Worm (Caenorhabditis elegans) whole organism, L2 larva: ENCODE data around the gene fbxb-72.

ENCODE experiments used
- C34F6.9 ChIP-seq: fragments of 150-350 bp; optimal IDR thresholded peaks from 2 replicates; lab custom pipeline; 2014; ENCODE audit warnings: missing biosample characterization, missing genetic modification characterization
- F13H6.1 ChIP-seq: sonication (generic microtip); optimal IDR thresholded peaks from 2 replicates; lab custom pipeline; 2016; ENCODE audit warnings: missing genetic modification characterization, missing compliant biosample characterization
- R02D3.7 ChIP-seq: fragments of 150-350 bp; optimal IDR thresholded peaks from 2 replicates; lab custom pipeline; 2014; ENCODE audit warnings: missing biosample characterization, missing genetic modification characterization
- Y55F3AM.14 ChIP-seq: fragments of 200-800 bp; sonication (Bioruptor generic); optimal IDR thresholded peaks from 2 replicates; lab custom pipeline; 2018; ENCODE audit warnings: mild to moderate bottlenecking, missing genetic modification characterization, missing compliant biosample characterization
- alr-1 ChIP-seq: fragments of 150-350 bp; optimal IDR thresholded peaks from 2 replicates; lab custom pipeline; 2014; ENCODE audit warnings: missing biosample characterization, missing genetic modification characterization
- aly-2 ChIP-seq: fragments of 150-350 bp; optimal IDR thresholded peaks from 2 replicates; lab custom pipeline; 2014; ENCODE audit warnings: missing biosample characterization, missing genetic modification characterization
- ama-1 ChIP-seq: fragments of 150-350 bp; optimal IDR thresholded peaks from 2 replicates; lab custom pipeline; 2018; ENCODE audit warnings: inconsistent platforms
- blmp-1 ChIP-seq: sonication (generic microtip); optimal IDR thresholded peaks from 2 replicates; lab custom pipeline; 2017; ENCODE audit warnings: missing genetic modification characterization, mild to moderate bottlenecking, missing compliant biosample characterization, antibody characterized with exemption, moderate library complexity; ENCODE audit not compliant: insufficient read depth
- ceh-16 ChIP-seq: fragments of 150-350 bp; optimal IDR thresholded peaks from 2 replicates; lab custom pipeline; 2014; ENCODE audit warnings: missing biosample characterization, missing genetic modification characterization
- crh-2 ChIP-seq: sonication (generic microtip); optimal IDR thresholded peaks from 2 replicates; lab custom pipeline; 2017; ENCODE audit warnings: missing biosample characterization, missing genetic modification characterization
- dmd-4 ChIP-seq: sonication (generic microtip); optimal IDR thresholded peaks from 2 replicates; lab custom pipeline; 2017; ENCODE audit warnings: missing biosample characterization, missing genetic modification characterization
- elt-1 ChIP-seq: fragments of 150-350 bp; optimal IDR thresholded peaks from 2 replicates; lab custom pipeline; 2014; ENCODE audit warnings: missing biosample characterization, missing genetic modification characterization
- fos-1 ChIP-seq: fragments of 150-350 bp; optimal IDR thresholded peaks from 2 replicates; lab custom pipeline; 2014; ENCODE audit warnings: missing biosample characterization, missing genetic modification characterization
- gmeb-1 ChIP-seq: fragments of 150-350 bp; optimal IDR thresholded peaks from 2 replicates; lab custom pipeline; 2014; ENCODE audit warnings: missing biosample characterization, missing genetic modification characterization
- lin-11 ChIP-seq: fragments of 150-350 bp; sonication (generic microtip); optimal IDR thresholded peaks from 2 replicates; lab custom pipeline; 2014; ENCODE audit warnings: missing biosample characterization, missing genetic modification characterization, inconsistent platforms, mixed read lengths
- lin-13 ChIP-seq: fragments of 150-350 bp; optimal IDR thresholded peaks from 2 replicates; lab custom pipeline; 2014; ENCODE audit warnings: missing biosample characterization, missing genetic modification reagents, missing genetic modification characterization
- lin-39 ChIP-seq: fragments of 150-350 bp; optimal IDR thresholded peaks from 2 replicates; lab custom pipeline; 2014; ENCODE audit warnings: missing biosample characterization, missing genetic modification reagents, missing genetic modification characterization
- lsy-2 ChIP-seq, 2 experiments: fragments of 150-350 bp in 1 of 2; sonication (generic microtip) in 1 of 2; optimal IDR thresholded peaks; 2 replicates each; lab custom pipeline; 2014 to 2017; ENCODE audit warnings: missing biosample characterization in 2 of 2, missing genetic modification characterization in 2 of 2
- mab-5 ChIP-seq: fragments of 150-350 bp; optimal IDR thresholded peaks from 2 replicates; lab custom pipeline; 2014; ENCODE audit warnings: missing biosample characterization, missing genetic modification characterization
- mbf-1 ChIP-seq: sonication (generic microtip); optimal IDR thresholded peaks from 2 replicates; lab custom pipeline; 2017; ENCODE audit warnings: missing biosample characterization, missing genetic modification characterization
- mdl-1 ChIP-seq, 2 experiments: fragments of 150-350 bp in 1 of 2; sonication (generic microtip) in 1 of 2; optimal IDR thresholded peaks; 2 replicates each; lab custom pipeline; 2017; ENCODE audit warnings: missing biosample characterization in 2 of 2, missing genetic modification characterization in 2 of 2
- nhr-11 ChIP-seq: fragments of 150-350 bp; optimal IDR thresholded peaks from 2 replicates; lab custom pipeline; 2014; ENCODE audit warnings: missing biosample characterization, missing genetic modification characterization
- nhr-129 ChIP-seq: fragments of 150-350 bp; optimal IDR thresholded peaks from 2 replicates; lab custom pipeline; 2014; ENCODE audit warnings: missing biosample characterization, missing genetic modification characterization
- nhr-21 ChIP-seq: fragments of 150-350 bp; optimal IDR thresholded peaks from 2 replicates; lab custom pipeline; 2014; ENCODE audit warnings: missing biosample characterization, missing genetic modification characterization
- nhr-23 ChIP-seq: fragments of 150-350 bp; optimal IDR thresholded peaks from 2 replicates; lab custom pipeline; 2014; ENCODE audit warnings: missing biosample characterization, missing genetic modification reagents, missing genetic modification characterization
- nhr-25 ChIP-seq: fragments of 150-350 bp; sonication (generic microtip); optimal IDR thresholded peaks from 3 replicates; lab custom pipeline; 2014; ENCODE audit warnings: missing biosample characterization, missing genetic modification characterization
- nhr-6 ChIP-seq: fragments of 150-350 bp; optimal IDR thresholded peaks from 2 replicates; lab custom pipeline; 2014; ENCODE audit warnings: missing biosample characterization, missing genetic modification characterization
- skn-1 ChIP-seq: sonication (generic microtip); optimal IDR thresholded peaks from 2 replicates; lab custom pipeline; 2017; ENCODE audit warnings: missing biosample characterization, missing genetic modification characterization
- sma-3 ChIP-seq: sonication (generic microtip); optimal IDR thresholded peaks from 2 replicates; lab custom pipeline; 2016; ENCODE audit warnings: missing genetic modification reagents, missing genetic modification characterization, missing compliant biosample characterization
- sma-9 ChIP-seq, 2 experiments: fragments of 150-350 bp in 1 of 2; sonication (generic microtip) in 1 of 2; optimal IDR thresholded peaks; 2 replicates each; lab custom pipeline; 2014 to 2016; ENCODE audit warnings: missing genetic modification characterization in 2 of 2, mild to moderate bottlenecking in 1 of 2, missing biosample characterization in 1 of 2, missing compliant biosample characterization in 1 of 2, missing genetic modification reagents in 1 of 2, moderate library complexity in 1 of 2
- snpc-4 ChIP-seq: fragments of 150-350 bp; optimal IDR thresholded peaks from 2 replicates; lab custom pipeline; 2014; ENCODE audit warnings: missing biosample characterization, missing genetic modification characterization
- unc-55 ChIP-seq: fragments of 150-350 bp; sonication (generic microtip); optimal IDR thresholded peaks from 3 replicates; lab custom pipeline; 2014; ENCODE audit warnings: missing biosample characterization, missing genetic modification reagents, missing genetic modification characterization
- unc-62 ChIP-seq: fragments of 150-350 bp; optimal IDR thresholded peaks from 2 replicates; lab custom pipeline; 2014; ENCODE audit warnings: missing biosample characterization, missing genetic modification reagents, missing genetic modification characterization
- ztf-1 ChIP-seq: fragments of 200-800 bp; sonication (Bioruptor generic); conservative IDR thresholded peaks from 2 replicates; pipeline ENCODE4 v1.3.6; 2022; ENCODE audit warnings: missing genetic modification characterization, missing compliant biosample characterization
- ztf-4 ChIP-seq: fragments of 150-350 bp; optimal IDR thresholded peaks from 2 replicates; lab custom pipeline; 2014; ENCODE audit warnings: missing biosample characterization, missing genetic modification characterization

fbxb-72 gene

ce11 chrV:692720-693422 is 30.9 kb downstream of the fbxb-72 start, which contains the start of gene srx-4:
Gene srx-4 (minus strand): TSS chrV:692770.
- no peak for TF ChIP-seq skn-1 (tag; lab: Kevin White, UChicago)
- TF ChIP-seq ztf-1: no peak

ce11 chrV:689538-689937 is 34.2 kb downstream of the fbxb-72 start:
- no peak for TF ChIP-seq aly-2 (tag; lab: Kevin White, UChicago)
- TF ChIP-seq unc-62: no peak
- TF ChIP-seq nhr-129: no peak
- no peak for TF ChIP-seq nhr-6 (tag; lab: Kevin White, UChicago)
- TF ChIP-seq ceh-16 (tag; lab: Kevin White, UChicago): no peak
- no peak for TF ChIP-seq crh-2 (tag; lab: Kevin White, UChicago)
- no peak for TF ChIP-seq blmp-1 (tag; lab: Kevin White, UChicago)
- TF ChIP-seq skn-1 (tag; lab: Kevin White, UChicago): no peak
- TF ChIP-seq lin-11 (tag; lab: Kevin White, UChicago): no peak
- TF ChIP-seq Y55F3AM.14 (GFP tag; lab: Kevin White, UChicago): no peak
- no peak for TF ChIP-seq F13H6.1 (tag; lab: Kevin White, UChicago)
- no peak for TF ChIP-seq C34F6.9
- no peak for TF ChIP-seq lin-13
- no peak for TF ChIP-seq elt-1 (tag; lab: Kevin White, UChicago)
- no peak for TF ChIP-seq mdl-1 (tag; optimal IDR thresholded peaks at IDR 0.05; lab: Kevin White, UChicago)
- TF ChIP-seq nhr-11: no peak
- TF ChIP-seq, all 48 proteins: peak for 0

- TF ChIP-seq alr-1 (tag; lab: Kevin White, UChicago) (no peak), F13H6.1 (tag; lab: Kevin White, UChicago) (no peak), lin-13 (no peak), mdl-1 (tag; optimal IDR thresholded peaks at IDR 0.05; lab: Kevin White, UChicago) (no peak), lin-39 (no peak), blmp-1 (tag; lab: Kevin White, UChicago) (no peak), ztf-4 (no peak), sma-9 (GFP tag; optimal IDR thresholded peaks at IDR 0.05; lab: Kevin White, UChicago) (no peak), sma-9 (tag; optimal IDR thresholded peaks at IDR 0.05; lab: Kevin White, UChicago) (no peak), ama-1 (lab: Kevin White, UChicago) (no peak), unc-55 (GFP tag; lab: Kevin White, UChicago) (no peak), sma-3 (GFP tag; lab: Kevin White, UChicago) (no peak), nhr-23 (tag; lab: Kevin White, UChicago) (no peak), snpc-4 (tag; lab: Kevin White, UChicago) (no peak), skn-1 (tag; lab: Kevin White, UChicago) (no peak), unc-62 (no peak), gmeb-1 (tag; lab: Kevin White, UChicago) (no peak), dmd-4 (no peak), ztf-1 (no peak)
Measured at ce11 chrV:687384-687783, 36.4 kb downstream of the fbxb-72 start, which contains the start of gene H25P19.1. Gene H25P19.1 (plus strand): TSS chrV:687684.

ce11 chrV:683858-684257 is 39.9 kb downstream of the fbxb-72 start, which contains the start of gene F31F4.1:
Gene F31F4.1 (plus strand): TSS chrV:684060.
- TF ChIP-seq mbf-1 (tag; lab: Kevin White, UChicago): no peak
- no peak for TF ChIP-seq mdl-1 (tag; optimal IDR thresholded peaks at IDR 0.05; lab: Kevin White, UChicago)
- TF ChIP-seq fos-1 (tag; lab: Kevin White, UChicago): peak; percentile 29
- TF ChIP-seq, all 48 proteins: peak for 1

- TF ChIP-seq nhr-21 (tag; lab: Kevin White, UChicago): no peak
- TF ChIP-seq nhr-129: no peak
- no peak for TF ChIP-seq ceh-16 (tag; lab: Kevin White, UChicago)
- TF ChIP-seq mdl-1 (tag; optimal IDR thresholded peaks at IDR 0.05; lab: Kevin White, UChicago): no peak
- TF ChIP-seq ztf-1: no peak
- TF ChIP-seq mab-5 (tag; lab: Kevin White, UChicago): no peak
- TF ChIP-seq unc-62: no peak
- no peak for TF ChIP-seq unc-55 (GFP tag; lab: Kevin White, UChicago)
- no peak for TF ChIP-seq Y55F3AM.14 (GFP tag; lab: Kevin White, UChicago)
- no peak for TF ChIP-seq nhr-25 (tag; lab: Kevin White, UChicago)
- TF ChIP-seq nhr-23 (tag; lab: Kevin White, UChicago): no peak
- TF ChIP-seq mbf-1 (tag; lab: Kevin White, UChicago): no peak
- no peak for TF ChIP-seq R02D3.7 (tag; lab: Kevin White, UChicago)
- TF ChIP-seq lsy-2 (tag; optimal IDR thresholded peaks at IDR 0.05; lab: Kevin White, UChicago): no peak
- no peak for TF ChIP-seq lin-39
- TF ChIP-seq sma-3 (GFP tag; lab: Kevin White, UChicago): no peak
- no peak for TF ChIP-seq nhr-11
Measured at ce11 chrV:682031-682430, 41.7 kb downstream of the fbxb-72 start, which contains the start of gene srx-23. Gene srx-23 (plus strand): TSS chrV:682331.
